Fruit fly (Drosophila melanogaster) whole organism, embryonic: ENCODE results near the gene fne.

Experiments used
- Adf1 ChIP-seq: fragments of 200-800 bp; sonication (Bioruptor generic); IDR thresholded peaks from 2 replicates; pipeline ENCODE4 v1.3.6; 2022; ENCODE audit warnings: missing biosample characterization, missing genetic modification characterization
- CG10147 ChIP-seq: fragments of 200-800 bp; sonication (Bioruptor generic); optimal IDR thresholded peaks from 2 replicates; lab custom pipeline; 2019; ENCODE audit warnings: missing biosample characterization, mild to moderate bottlenecking, missing genetic modification characterization, moderate library complexity
- CG11456 ChIP-seq: fragments of 200-800 bp; sonication (Bioruptor generic); IDR thresholded peaks from 3 replicates; pipeline ENCODE4 v1.3.6; 2022; ENCODE audit warnings: missing biosample characterization, missing genetic modification characterization
- CG11504 ChIP-seq: fragments of 200-800 bp; sonication (Bioruptor generic); optimal IDR thresholded peaks from 3 replicates; lab custom pipeline; 2019; ENCODE audit warnings: missing biosample characterization, mild to moderate bottlenecking, missing genetic modification characterization, moderate library complexity
- CG15269 ChIP-seq: fragments of 200-800 bp; sonication (Bioruptor generic); optimal IDR thresholded peaks from 2 replicates; lab custom pipeline; 2018; ENCODE audit warnings: missing biosample characterization, mild to moderate bottlenecking, missing genetic modification characterization, moderate library complexity
- CG1832 ChIP-seq: fragments of 200-800 bp; sonication (Bioruptor generic); optimal IDR thresholded peaks from 2 replicates; lab custom pipeline; 2017; ENCODE audit warnings: missing biosample characterization, mild to moderate bottlenecking, missing genetic modification characterization, inconsistent platforms
- CG18599 ChIP-seq: fragments of 200-800 bp; sonication (Bioruptor generic); optimal IDR thresholded peaks from 3 replicates; lab custom pipeline; 2017; ENCODE audit warnings: missing biosample characterization, missing genetic modification characterization, mild to moderate bottlenecking, moderate library complexity, missing genetic modification reagents
- CG42726 ChIP-seq: fragments of 200-800 bp; sonication (Bioruptor generic); IDR thresholded peaks from 2 replicates; pipeline ENCODE4 v1.3.6; 2022; ENCODE audit warnings: missing biosample characterization, missing genetic modification characterization; ENCODE audit not compliant: partially characterized antibody
- CG4424 ChIP-seq: fragments of 200-800 bp; sonication (Bioruptor generic); optimal IDR thresholded peaks from 3 replicates; lab custom pipeline; 2016; ENCODE audit warnings: missing biosample characterization, missing genetic modification characterization
- CG7928 ChIP-seq: fragments of 200-800 bp; sonication (Bioruptor generic); optimal IDR thresholded peaks from 2 replicates; lab custom pipeline; 2017; ENCODE audit warnings: missing biosample characterization, mild to moderate bottlenecking, missing genetic modification characterization
- Deaf1 ChIP-seq: fragments of 200-800 bp; optimal IDR thresholded peaks from 3 replicates; lab custom pipeline; 2019; ENCODE audit warnings: missing biosample characterization, mild to moderate bottlenecking, missing genetic modification characterization, moderate library complexity
- Ets65A ChIP-seq: fragments of 200-800 bp; sonication (Bioruptor generic); peaks from one replicate; lab custom pipeline; 2016; ENCODE audit warnings: missing biosample characterization, missing genetic modification characterization
- Fer3 ChIP-seq: fragments of 200-800 bp; sonication (Bioruptor generic); optimal IDR thresholded peaks from 2 replicates; lab custom pipeline; 2018; ENCODE audit warnings: missing biosample characterization, mild to moderate bottlenecking, missing genetic modification characterization, moderate library complexity
- Lhr ChIP-seq: fragments of 200-800 bp; sonication (Bioruptor generic); optimal IDR thresholded peaks from 3 replicates; lab custom pipeline; 2017; ENCODE audit warnings: mild to moderate bottlenecking, missing biosample characterization, missing genetic modification reagents, missing genetic modification characterization
- Med ChIP-seq: fragments of 200-800 bp; sonication (Bioruptor generic); peaks from one replicate; lab custom pipeline; 2016; ENCODE audit warnings: missing biosample characterization, missing genetic modification characterization, mild to moderate bottlenecking, inconsistent platforms, moderate library complexity
- Nf-YB ChIP-seq: fragments of 200-800 bp; sonication (Bioruptor generic); optimal IDR thresholded peaks from 3 replicates; lab custom pipeline; 2019; ENCODE audit warnings: missing biosample characterization, mild to moderate bottlenecking, missing genetic modification characterization, moderate library complexity
- Nf-YC ChIP-seq: fragments of 200-800 bp; optimal IDR thresholded peaks from 3 replicates; lab custom pipeline; 2019; ENCODE audit warnings: missing biosample characterization, mild to moderate bottlenecking, missing genetic modification characterization, moderate library complexity
- Sry-β ChIP-seq: fragments of 200-800 bp; sonication (Bioruptor generic); optimal IDR thresholded peaks from 2 replicates; lab custom pipeline; 2018; ENCODE audit warnings: missing biosample characterization, mild to moderate bottlenecking, missing genetic modification characterization, moderate library complexity
- abd-A ChIP-seq: fragments of 200-800 bp; sonication (Bioruptor generic); optimal IDR thresholded peaks from 3 replicates; lab custom pipeline; 2019; ENCODE audit warnings: missing biosample characterization, mild to moderate bottlenecking, missing genetic modification characterization, moderate library complexity
- ara ChIP-seq: fragments of 200-800 bp; sonication (Bioruptor generic); IDR thresholded peaks from 2 replicates; pipeline ENCODE4 v1.3.6; 2022; ENCODE audit warnings: missing biosample characterization, missing genetic modification characterization
- ase ChIP-seq: fragments of 200-800 bp; sonication (Bioruptor generic); IDR thresholded peaks from 3 replicates; pipeline ENCODE4 v1.3.6; 2022; ENCODE audit warnings: missing biosample characterization, missing genetic modification characterization
- ash1 ChIP-seq: fragments of 200-800 bp; sonication (Bioruptor generic); optimal IDR thresholded peaks from 2 replicates; lab custom pipeline; 2018; ENCODE audit warnings: missing biosample characterization, mild to moderate bottlenecking, missing genetic modification characterization
- bab2 ChIP-seq: fragments of 200-800 bp; sonication (Bioruptor generic); optimal IDR thresholded peaks from 2 replicates; lab custom pipeline; 2016; ENCODE audit warnings: missing biosample characterization, missing genetic modification characterization
- cato ChIP-seq: fragments of 200-800 bp; sonication (Bioruptor generic); optimal IDR thresholded peaks from 2 replicates; lab custom pipeline; 2016; ENCODE audit warnings: missing biosample characterization, missing genetic modification characterization, borderline replicate concordance
- crol ChIP-seq: fragments of 200-800 bp; sonication (Bioruptor generic); IDR thresholded peaks from 2 replicates; pipeline ENCODE4 v1.3.6; 2022; ENCODE audit warnings: missing biosample characterization, missing genetic modification characterization
- ewg ChIP-seq: fragments of 200-800 bp; sonication (Bioruptor generic); optimal IDR thresholded peaks from 3 replicates; lab custom pipeline; 2017; ENCODE audit warnings: mild to moderate bottlenecking, missing biosample characterization, missing genetic modification reagents, missing genetic modification characterization
- hth ChIP-seq: fragments of >200 bp; optimal IDR thresholded peaks from 2 replicates; lab custom pipeline; 2017; ENCODE audit warnings: inconsistent platforms
- lov ChIP-seq, 2 experiments: fragments of 200-800 bp in 1 of 2; fragments of >200 bp in 1 of 2; sonication (Bioruptor generic) in 1 of 2; IDR thresholded peaks in 1 of 2; optimal IDR thresholded peaks in 1 of 2; 2 replicates in 1 of 2; 3 replicates in 1 of 2; pipeline versions ENCODE4 v1.3.6 to Lab custom; 2017 to 2022; ENCODE audit warnings: missing biosample characterization in 1 of 2, missing genetic modification characterization in 1 of 2
- nau ChIP-seq: fragments of 200-800 bp; sonication (Bioruptor generic); optimal IDR thresholded peaks from 3 replicates; lab custom pipeline; 2017; ENCODE audit warnings: missing biosample characterization, mild to moderate bottlenecking, missing genetic modification characterization, missing genetic modification reagents
- row ChIP-seq: fragments of 200-800 bp; sonication (Bioruptor generic); IDR thresholded peaks from 3 replicates; pipeline ENCODE4 v1.3.6; 2022; ENCODE audit warnings: missing biosample characterization, missing genetic modification characterization
- scrt ChIP-seq: fragments of 200-800 bp; sonication (Bioruptor generic); optimal IDR thresholded peaks from 2 replicates; lab custom pipeline; 2018; ENCODE audit warnings: missing biosample characterization, mild to moderate bottlenecking, missing genetic modification characterization, moderate library complexity
- slp2 ChIP-seq: fragments of 200-800 bp; sonication (Bioruptor generic); optimal IDR thresholded peaks from 2 replicates; lab custom pipeline; 2016; ENCODE audit warnings: missing biosample characterization, missing genetic modification characterization
- zen2 ChIP-seq: fragments of 200-800 bp; sonication (Bioruptor generic); IDR thresholded peaks from 3 replicates; pipeline ENCODE4 v1.3.6; 2022; ENCODE audit warnings: missing biosample characterization, missing genetic modification characterization; ENCODE audit not compliant: partially characterized antibody

fne gene

DNA sequence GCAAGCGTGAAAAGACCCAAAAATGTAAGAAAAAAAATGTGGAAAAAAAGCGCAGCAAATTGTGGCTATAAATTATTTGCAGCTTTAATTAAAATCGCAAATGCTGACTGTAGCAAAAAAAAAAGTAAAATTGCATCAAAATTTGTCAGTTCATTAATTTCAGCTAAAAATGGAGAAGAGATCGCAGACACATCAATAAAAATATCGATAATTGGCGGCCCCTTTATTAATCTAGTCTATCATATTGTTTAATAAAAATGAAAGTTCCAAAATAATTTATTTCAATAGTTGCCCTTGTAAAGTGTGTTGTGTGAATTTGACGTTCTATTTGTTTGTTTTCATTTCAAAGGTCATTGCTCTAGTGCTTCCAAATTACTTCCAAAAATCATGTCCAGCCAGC is 66.9 kb downstream of the fne start, which contains the start of gene CG32643:
CG32643 (plus strand) TSS at position 301 of the 400 bp plus-strand sequence.
- TF ChIP-seq ase (GFP tag; lab: Robert Waterston, UW) = no peak
- TF ChIP-seq Sry-β (GFP tag; lab: Kevin White, UChicago) = no peak
- TF ChIP-seq row (GFP tag; lab: Robert Waterston, UW) = no peak
- no peak for TF ChIP-seq CG4424 (GFP tag; lab: Kevin White, UChicago)
- no peak for TF ChIP-seq zen2 (GFP tag; lab: Robert Waterston, UW)
- no peak for TF ChIP-seq CG7928
- no peak for TF ChIP-seq Fer3 (tag; lab: Kevin White, UChicago)
- TF ChIP-seq Lhr (GFP tag; lab: Kevin White, UChicago) = no peak
- TF ChIP-seq bab2 (GFP tag; lab: Kevin White, UChicago) = no peak
- TF ChIP-seq CG10147 (GFP tag; lab: Kevin White, UChicago) = no peak
- no peak for TF ChIP-seq CG42726
- no peak for TF ChIP-seq ara
- no peak for TF ChIP-seq lov (optimal IDR thresholded peaks at IDR 0.05; lab: Kevin White, UChicago)
- no peak for TF ChIP-seq lov (GFP tag; IDR thresholded peaks at IDR 0.05; lab: Robert Waterston, UW)
- no peak for TF ChIP-seq Med (GFP tag; lab: Kevin White, UChicago)
- TF ChIP-seq hth (lab: Kevin White, UChicago) = no peak
- no peak for TF ChIP-seq CG15269 (tag; lab: Kevin White, UChicago)
- TF ChIP-seq ash1 (GFP tag; lab: Kevin White, UChicago) = no peak
- TF ChIP-seq, all 482 proteins: peak for 0

DNA sequence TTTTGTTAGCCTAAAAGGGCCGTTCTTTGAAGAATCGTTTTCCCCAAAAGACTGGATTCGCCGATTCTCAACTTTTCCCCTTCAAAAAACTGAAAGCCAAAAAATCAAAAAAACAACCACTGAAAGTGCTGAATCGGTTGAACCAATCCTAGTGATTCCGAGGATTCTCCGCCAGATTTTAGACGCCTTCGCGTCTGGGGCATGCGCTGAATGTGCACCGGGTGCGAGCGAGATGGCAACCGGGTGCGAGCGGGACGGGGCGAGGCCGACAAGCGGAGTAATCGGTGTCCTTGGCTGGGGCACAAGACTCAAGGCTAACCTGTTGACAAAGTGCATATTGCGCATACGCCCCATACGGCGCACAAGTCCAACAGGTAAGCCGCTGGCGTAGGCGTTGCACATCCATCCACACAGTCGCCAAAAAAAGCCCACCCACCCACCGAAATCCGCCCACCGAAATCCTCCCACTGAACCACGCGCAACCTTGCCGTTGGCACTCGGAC is 69.7 kb downstream of the fne start:
- TF ChIP-seq CG1832 (GFP tag; lab: Kevin White, UChicago) = peak; percentile 22
- peak; percentile 54 for TF ChIP-seq Deaf1 (tag; lab: Kevin White, UChicago)
- peak; percentile 95 for TF ChIP-seq Nf-YC
- no peak for TF ChIP-seq cato (GFP tag; lab: Kevin White, UChicago)
- no peak for TF ChIP-seq CG4424 (GFP tag; lab: Kevin White, UChicago)
- peak; percentile 88 for TF ChIP-seq Nf-YB (GFP tag; lab: Kevin White, UChicago)
- TF ChIP-seq CG11456 = no peak
- peak; percentile 92 for TF ChIP-seq scrt (GFP tag; lab: Kevin White, UChicago)
- TF ChIP-seq ewg (GFP tag; lab: Kevin White, UChicago) = peak; percentile 3

DNA sequence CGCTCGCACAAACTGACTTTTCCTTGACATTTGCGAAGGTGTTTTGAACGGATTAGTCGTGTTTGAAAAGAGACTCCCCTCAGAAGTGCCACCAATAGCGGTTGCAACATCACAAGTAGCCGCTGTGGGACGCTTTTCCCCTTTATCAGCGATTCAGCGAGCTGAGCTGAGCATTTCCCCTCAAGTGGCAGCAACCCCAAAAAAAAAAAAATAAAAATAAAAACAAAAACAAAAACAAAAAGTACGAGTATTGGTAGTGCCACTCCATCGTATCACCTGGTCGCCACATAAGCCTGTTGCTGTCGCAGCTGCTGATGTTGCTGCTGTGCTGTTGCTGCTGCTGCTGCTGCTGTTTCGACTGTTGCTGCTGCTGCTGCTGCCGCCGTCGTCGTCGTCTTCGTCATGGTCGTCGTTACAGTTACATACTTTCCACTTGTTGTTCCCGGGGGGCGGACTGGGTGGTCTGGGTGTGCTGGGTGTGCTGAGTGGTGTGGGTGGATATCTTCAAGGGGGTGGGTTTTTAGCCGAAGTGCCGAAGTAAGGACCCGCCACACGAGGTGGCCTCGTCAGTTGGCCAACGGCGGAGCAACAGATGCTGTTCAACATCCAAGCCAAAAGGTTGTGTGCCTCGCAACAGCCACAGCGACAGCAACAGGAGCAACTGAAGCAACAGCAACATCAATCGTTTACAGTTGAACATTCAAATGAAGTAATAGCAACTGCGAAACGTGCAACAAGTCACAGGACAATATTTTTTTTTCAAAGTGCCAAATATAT is 70.9 kb downstream of the fne start, which contains the start of gene rsh:
rsh (plus strand) TSS at position 591 of the 777 bp plus-strand sequence.
- peak; percentile 58 for TF ChIP-seq Nf-YC
- TF ChIP-seq Deaf1 (tag; lab: Kevin White, UChicago) = peak; percentile 91
- peak; percentile 16 for TF ChIP-seq Ets65A (GFP tag; lab: Kevin White, UChicago)
- peak; percentile 30 for TF ChIP-seq CG11504 (tag; lab: Kevin White, UChicago)
- peak; percentile 9 for TF ChIP-seq CG18599 (GFP tag; lab: Kevin White, UChicago)
- peak; percentile 98 for TF ChIP-seq scrt (GFP tag; lab: Kevin White, UChicago)
- no peak for TF ChIP-seq crol (GFP tag; lab: Robert Waterston, UW)
- TF ChIP-seq Adf1 (GFP tag; lab: Robert Waterston, UW) = peak; percentile 84
- no peak for TF ChIP-seq slp2 (GFP tag; lab: Kevin White, UChicago)
- TF ChIP-seq nau (GFP tag; lab: Kevin White, UChicago) = no peak
- TF ChIP-seq abd-A (tag; lab: Kevin White, UChicago) = peak; percentile 59
